Worm (Caenorhabditis elegans): Measurements from ENCODE around the gene H04D03.6.

The H04D03.6 gene

DNA sequence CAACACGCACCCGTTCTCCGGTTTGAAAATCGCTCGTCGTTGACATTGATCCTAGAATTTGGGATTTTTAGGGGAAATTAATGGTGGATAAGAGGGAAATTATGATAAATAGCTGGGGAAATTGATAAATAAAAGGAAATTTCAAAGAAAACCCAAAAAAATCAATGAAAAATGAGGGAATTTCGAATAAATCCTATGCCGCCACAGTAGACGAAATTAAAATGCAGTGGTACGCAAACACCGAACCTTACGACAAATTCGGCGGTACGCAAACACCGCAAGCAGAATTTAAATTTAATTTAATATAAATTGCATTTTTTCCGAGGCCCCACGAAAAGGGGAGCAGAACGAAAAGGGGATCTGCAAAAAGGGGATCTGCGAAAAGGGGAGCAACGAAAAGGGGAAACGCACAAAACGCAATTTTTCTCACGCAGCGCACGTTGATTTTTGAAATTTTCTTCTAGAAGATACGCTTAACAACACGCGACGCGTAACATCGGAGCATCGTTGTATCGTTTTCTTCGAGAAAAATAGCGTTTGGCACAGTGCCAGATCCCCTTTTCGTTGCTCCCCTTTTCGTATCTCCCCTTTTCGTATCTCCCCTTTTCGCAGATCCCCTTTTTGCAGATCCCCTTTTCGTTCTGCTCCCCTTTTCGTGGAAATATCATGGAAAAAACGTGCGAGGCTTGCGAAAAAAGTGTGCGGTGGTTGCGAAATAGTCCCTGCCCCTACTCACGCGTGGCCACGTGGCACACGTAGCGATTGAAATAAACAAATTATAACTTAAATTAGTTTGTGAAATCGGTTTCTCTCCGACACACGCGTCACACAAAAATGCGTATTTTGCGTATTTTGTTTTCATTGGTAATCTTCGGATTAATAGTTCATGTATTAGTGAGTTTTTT, 2.5 kb downstream of the H04D03.6 start, which contains the start of the genes smrd-1 and enu-3.1:
Gene smrd-1 (minus strand): TSS at position 51 of the 905 bp plus-strand sequence.
Gene enu-3.1 (plus strand): TSS at position 339 of the 905 bp plus-strand sequence.
- TF ChIP-seq efl-1 (optimal IDR thresholded peaks at IDR 0.05) (peak; percentile 53 to 71), efl-1 (GFP tag; optimal IDR thresholded peaks at IDR 0.05 in 1 of 2) (peak; percentile 73 to 96), lin-15B (tag; optimal IDR thresholded peaks at IDR 0.05) (peak; percentile 72), nhr-85 (tag) (peak; percentile 64), lsy-2 (tag; optimal IDR thresholded peaks at IDR 0.05) (peak; percentile 72 to 77), ceh-88 (GFP tag; IDR thresholded peaks at IDR 0.05) (peak; percentile 72), mep-1 (tag; optimal IDR thresholded peaks at IDR 0.05) (peak; percentile 42), rnt-1 (tag; optimal IDR thresholded peaks at IDR 0.05) (peak; percentile 59), fkh-8 (tag; optimal IDR thresholded peaks at IDR 0.05) (peak; percentile 80), ceh-8 (GFP tag; optimal IDR thresholded peaks at IDR 0.05) (peak; percentile 93), lin-13 (GFP tag; optimal IDR thresholded peaks at IDR 0.05) (peak; percentile 58), snu-23 (GFP tag; optimal IDR thresholded peaks at IDR 0.05) (peak; percentile 66), tbx-2 (tag; optimal IDR thresholded peaks at IDR 0.05) (peak; percentile 78), ztf-11 (tag; optimal IDR thresholded peaks at IDR 0.05) (peak in 1 of 2 experiments; percentile 65), nhr-90 (tag; optimal IDR thresholded peaks at IDR 0.05; ENCODE audit: poor library complexity) (peak; percentile 63), nhr-20 (tag; optimal IDR thresholded peaks at IDR 0.05) (peak; percentile 66), nhr-77 (tag; optimal IDR thresholded peaks at IDR 0.05) (peak; percentile 29), nhr-47 (tag; optimal IDR thresholded peaks at IDR 0.05) (peak; percentile 84), irx-1 (tag; optimal IDR thresholded peaks at IDR 0.05) (peak; percentile 23), mab-9 (GFP tag; IDR thresholded peaks at IDR 0.05) (peak; percentile 63), isw-1 (GFP tag; IDR thresholded peaks at IDR 0.05) (peak; percentile 73), lin-35 (GFP tag; optimal IDR thresholded peaks at IDR 0.05) (peak; percentile 69 to 73), C16A3.4 (tag; optimal IDR thresholded peaks at IDR 0.05) (peak; percentile 13), dpl-1 (GFP tag; optimal IDR thresholded peaks at IDR 0.05) (peak; percentile 37 to 75 (median 66)), unc-130 (tag; optimal IDR thresholded peaks at IDR 0.05) (peak; percentile 20), vab-15 (tag; optimal IDR thresholded peaks at IDR 0.05) (peak; percentile 44), aly-2 (tag; optimal IDR thresholded peaks at IDR 0.05) (peak; percentile 28), snpc-4 (tag; optimal IDR thresholded peaks at IDR 0.05) (peak; percentile 13), egl-13 (tag; optimal IDR thresholded peaks at IDR 0.05) (peak; percentile 63), aha-1 (tag; optimal IDR thresholded peaks at IDR 0.05) (peak; percentile 25), nhr-71 (tag; optimal IDR thresholded peaks at IDR 0.05) (peak; percentile 82), unc-86 (tag; optimal IDR thresholded peaks at IDR 0.05) (peak; percentile 62), lin-14 (GFP tag; optimal IDR thresholded peaks at IDR 0.05) (peak; percentile 78), C04F5.9 (tag; optimal IDR thresholded peaks at IDR 0.05) (peak; percentile 9), nhr-19 (GFP tag; conservative IDR thresholded peaks at IDR 0.05) (peak; percentile 78), swsn-7 (tag; optimal IDR thresholded peaks at IDR 0.05) (peak; percentile 70), blmp-1 (tag; optimal IDR thresholded peaks at IDR 0.05) (peak; percentile 26), xbp-1 (tag; optimal IDR thresholded peaks at IDR 0.05) (peak; percentile 61), dsc-1 (tag; optimal IDR thresholded peaks at IDR 0.05) (peak; percentile 74), lir-3 (tag; optimal IDR thresholded peaks at IDR 0.05; ENCODE audit: poor library complexity) (peak; percentile 57), ceh-82 (tag; optimal IDR thresholded peaks at IDR 0.05) (peak; percentile 41 to 65 (median 41)), ces-1 (GFP tag; optimal IDR thresholded peaks at IDR 0.05) (peak; percentile 92), F16B12.6 (tag; optimal IDR thresholded peaks at IDR 0.05) (peak; percentile 88), fkh-10 (GFP tag; optimal IDR thresholded peaks at IDR 0.05) (peak; percentile 82), unc-98 (GFP tag; IDR thresholded peaks at IDR 0.05) (peak; percentile 63)

All from whole organism, L1 larva.